Worm (Caenorhabditis elegans) whole organism, young adult: ENCODE measurements around the gene set-20.

Experiments used
- B0019.2 ChIP-seq: fragments of 200-800 bp; sonication (Bioruptor generic); conservative IDR thresholded peaks from 2 replicates; pipeline ENCODE4 v1.3.6; 2022; ENCODE audit warnings: missing genetic modification reagents, missing genetic modification characterization, missing compliant biosample characterization
- C06A6.2 ChIP-seq: fragments of 200-800 bp; sonication (Bioruptor generic); conservative IDR thresholded peaks from 2 replicates; pipeline ENCODE4 v1.3.6; 2022; ENCODE audit warnings: missing genetic modification characterization, missing compliant biosample characterization
- C17E4.6 ChIP-seq: fragments of 200-800 bp; sonication (Bioruptor generic); IDR thresholded peaks from 2 replicates; pipeline ENCODE4 v1.3.6; 2022; ENCODE audit warnings: missing genetic modification reagents, missing genetic modification characterization, missing compliant biosample characterization
- F39B2.1 ChIP-seq: fragments of 200-800 bp; sonication (Bioruptor generic); IDR thresholded peaks from 2 replicates; pipeline ENCODE4 v1.3.6; 2022; ENCODE audit warnings: missing genetic modification reagents, missing genetic modification characterization, missing compliant biosample characterization
- F57A8.1 ChIP-seq: fragments of 200-800 bp; sonication (Bioruptor generic); optimal IDR thresholded peaks from 2 replicates; lab custom pipeline; 2018; ENCODE audit warnings: mild to moderate bottlenecking, missing genetic modification characterization, moderate library complexity, missing compliant biosample characterization
- K11D2.4 ChIP-seq: fragments of 200-800 bp; sonication (Bioruptor generic); IDR thresholded peaks from 2 replicates; pipeline ENCODE4 v1.3.6; 2022; ENCODE audit warnings: missing genetic modification reagents, missing genetic modification characterization, missing compliant biosample characterization
- Y53F4B.3 ChIP-seq: fragments of 200-800 bp; sonication (Bioruptor generic); IDR thresholded peaks from 2 replicates; pipeline ENCODE4 v1.3.6; 2022; ENCODE audit warnings: missing genetic modification reagents, missing genetic modification characterization, missing compliant biosample characterization
- ZK185.1 ChIP-seq: sonication (generic microtip); optimal IDR thresholded peaks from 2 replicates; lab custom pipeline; 2016; ENCODE audit warnings: mild to moderate bottlenecking, missing genetic modification characterization, missing compliant biosample characterization; ENCODE audit not compliant: poor library complexity, severe bottlenecking
- aptf-3 ChIP-seq: fragments of 200-800 bp; sonication (Bioruptor generic); IDR thresholded peaks from 2 replicates; pipeline ENCODE4 v1.3.6; 2022; ENCODE audit warnings: missing genetic modification characterization, missing compliant biosample characterization
- cebp-1 ChIP-seq, 2 experiments: fragments of 200-800 bp in 1 of 2; sonication (Bioruptor generic) in 1 of 2; sonication (generic microtip) in 1 of 2; IDR thresholded peaks in 1 of 2; optimal IDR thresholded peaks in 1 of 2; 2 replicates each; pipeline versions ENCODE4 v1.3.6 to Lab custom; 2017 to 2022; ENCODE audit warnings: missing compliant biosample characterization in 2 of 2, missing genetic modification characterization in 2 of 2, mild to moderate bottlenecking in 1 of 2, missing genetic modification reagents in 1 of 2, moderate library complexity in 1 of 2
- ceh-100 ChIP-seq: fragments of 200-800 bp; sonication (Bioruptor generic); IDR thresholded peaks from 2 replicates; pipeline ENCODE4 v1.3.6; 2022; ENCODE audit warnings: missing genetic modification reagents, missing genetic modification characterization, missing compliant biosample characterization
- ceh-58 ChIP-seq: fragments of 200-800 bp; sonication (Bioruptor generic); IDR thresholded peaks from 2 replicates; pipeline ENCODE4 v1.3.6; 2022; ENCODE audit warnings: missing genetic modification characterization, missing compliant biosample characterization
- dpff-1 ChIP-seq: sonication (generic microtip); optimal IDR thresholded peaks from 2 replicates; lab custom pipeline; 2017; ENCODE audit warnings: mild to moderate bottlenecking, missing genetic modification characterization, missing compliant biosample characterization
- ekl-4 ChIP-seq: fragments of 200-800 bp; sonication (Bioruptor generic); IDR thresholded peaks from 2 replicates; pipeline ENCODE4 v1.3.6; 2022; ENCODE audit warnings: missing genetic modification reagents, missing genetic modification characterization, missing compliant biosample characterization
- hlh-26 ChIP-seq: fragments of 200-800 bp; sonication (Bioruptor generic); conservative IDR thresholded peaks from 2 replicates; pipeline ENCODE4 v1.3.6; 2022; ENCODE audit warnings: missing genetic modification reagents, missing genetic modification characterization, missing compliant biosample characterization
- lag-1 ChIP-seq: fragments of 200-800 bp; sonication (Bioruptor generic); IDR thresholded peaks from 2 replicates; pipeline ENCODE4 v1.3.6; 2022; ENCODE audit warnings: missing genetic modification reagents, missing genetic modification characterization, missing compliant biosample characterization
- lsy-27 ChIP-seq: sonication (generic microtip); optimal IDR thresholded peaks from 2 replicates; lab custom pipeline; 2017; ENCODE audit warnings: missing genetic modification characterization, mild to moderate bottlenecking, missing compliant biosample characterization, antibody characterized with exemption, missing genotype, borderline replicate concordance; ENCODE audit not compliant: insufficient read depth
- madf-6 ChIP-seq: fragments of 200-800 bp; sonication (Bioruptor generic); IDR thresholded peaks from 2 replicates; pipeline ENCODE4 v1.3.6; 2022; ENCODE audit warnings: missing genetic modification reagents, missing genetic modification characterization, missing compliant biosample characterization
- madf-8 ChIP-seq: fragments of 200-800 bp; sonication (Bioruptor generic); conservative IDR thresholded peaks from 2 replicates; pipeline ENCODE4 v1.3.6; 2022; ENCODE audit warnings: missing genetic modification reagents, missing genetic modification characterization, missing compliant biosample characterization
- nfya-1 ChIP-seq: sonication (generic microtip); optimal IDR thresholded peaks from 2 replicates; lab custom pipeline; 2017; ENCODE audit warnings: antibody characterized with exemption, missing compliant biosample characterization, missing genetic modification characterization, borderline replicate concordance; ENCODE audit not compliant: insufficient read depth
- nhr-120 ChIP-seq: fragments of 200-800 bp; sonication (Bioruptor generic); IDR thresholded peaks from 2 replicates; pipeline ENCODE4 v1.3.6; 2022; ENCODE audit warnings: missing genetic modification characterization, missing compliant biosample characterization
- rcor-1 ChIP-seq: fragments of 200-800 bp; sonication (Bioruptor generic); IDR thresholded peaks from 2 replicates; pipeline ENCODE4 v1.3.6; 2022; ENCODE audit warnings: missing genetic modification reagents, missing genetic modification characterization, missing compliant biosample characterization
- somi-1 ChIP-seq: fragments of 200-800 bp; sonication (Bioruptor generic); optimal IDR thresholded peaks from 2 replicates; lab custom pipeline; 2018; ENCODE audit warnings: mild to moderate bottlenecking, missing genetic modification characterization, missing compliant biosample characterization
- tbx-9 ChIP-seq: sonication (generic microtip); optimal IDR thresholded peaks from 2 replicates; lab custom pipeline; 2016; ENCODE audit warnings: borderline replicate concordance, missing genetic modification characterization, inconsistent platforms, missing compliant biosample characterization
- ztf-25 ChIP-seq: fragments of 200-800 bp; sonication (Bioruptor generic); IDR thresholded peaks from 2 replicates; pipeline ENCODE4 v1.3.6; 2022; ENCODE audit warnings: missing genetic modification reagents, missing genetic modification characterization, missing compliant biosample characterization
- ztf-26 ChIP-seq: sonication (generic microtip); optimal IDR thresholded peaks from 2 replicates; lab custom pipeline; 2017; ENCODE audit warnings: missing genetic modification characterization, missing compliant biosample characterization
- ztf-6 ChIP-seq: fragments of 200-800 bp; sonication (Bioruptor generic); IDR thresholded peaks from 2 replicates; pipeline ENCODE4 v1.3.6; 2022; ENCODE audit warnings: missing genetic modification reagents, missing genetic modification characterization, missing compliant biosample characterization

Gene set-20

ce11 chrX:5644112-5644511 lies 41.8 kb downstream of the set-20 start:
- TF ChIP-seq ztf-6 (GFP tag; lab: Robert Waterston, UW) (no peak), tbx-9 (tag; lab: Kevin White, UChicago) (no peak)
- TF ChIP-seq, all 124 proteins: peak for 0

DNA sequence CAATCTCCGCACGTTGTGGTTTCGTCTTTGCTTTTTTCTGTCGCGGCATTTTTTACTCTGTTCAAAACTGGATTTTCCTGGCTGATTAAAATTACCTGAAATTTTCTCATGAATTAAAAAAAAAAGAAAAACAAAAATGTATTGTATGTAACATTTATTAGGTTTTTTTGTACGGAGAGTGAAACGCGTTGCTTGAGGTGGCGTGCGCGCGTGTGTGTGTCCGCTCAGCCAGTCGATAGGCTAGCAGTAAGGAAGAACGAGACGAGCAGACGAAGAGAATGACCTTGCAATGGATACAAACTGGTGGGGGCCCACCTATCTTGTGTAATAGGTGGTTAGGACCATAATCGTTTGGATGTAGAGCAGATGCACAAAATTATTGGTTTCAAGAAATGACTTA lies 44.6 kb downstream of the set-20 start, which contains the start of gene T22B7.4:
TSS of gene T22B7.4 (minus strand) at position 101 of the 400 bp plus-strand sequence.
- TF ChIP-seq ZK185.1 (tag; lab: Kevin White, UChicago) = no peak
- no peak for TF ChIP-seq F39B2.1 (GFP tag; lab: Robert Waterston, UW)
- TF ChIP-seq F57A8.1 (GFP tag; lab: Kevin White, UChicago) = no peak
- TF ChIP-seq dpff-1 (tag; lab: Kevin White, UChicago) = no peak
- TF ChIP-seq hlh-26 = no peak
- TF ChIP-seq nhr-120 = no peak
- no peak for TF ChIP-seq ceh-58 (GFP tag; lab: Robert Waterston, UW)
- no peak for TF ChIP-seq C06A6.2 (GFP tag; lab: Robert Waterston, UW)
- no peak for TF ChIP-seq aptf-3 (GFP tag; lab: Robert Waterston, UW)
- TF ChIP-seq Y53F4B.3 (GFP tag; lab: Robert Waterston, UW) = no peak
- no peak for TF ChIP-seq madf-6 (GFP tag; lab: Robert Waterston, UW)
- no peak for TF ChIP-seq lsy-27 (tag; lab: Kevin White, UChicago)
- TF ChIP-seq K11D2.4 (GFP tag; lab: Robert Waterston, UW) = no peak
- no peak for TF ChIP-seq ztf-25 (GFP tag; lab: Robert Waterston, UW)

ce11 chrX:5639562-5639961 lies 46.4 kb downstream of the set-20 start:
- no peak for TF ChIP-seq B0019.2 (GFP tag; lab: Robert Waterston, UW)
- TF ChIP-seq C17E4.6 (GFP tag; lab: Robert Waterston, UW) = no peak
- TF ChIP-seq lag-1 (GFP tag; lab: Robert Waterston, UW) = no peak

ce11 chrX:5631626-5632025 lies 54.3 kb downstream of the set-20 start, which contains the start of gene T22B7.8:
TSS of gene T22B7.8 (plus strand) at chrX:5631926.
- no peak for TF ChIP-seq ceh-100 (GFP tag; lab: Robert Waterston, UW)
- no peak for TF ChIP-seq F57A8.1 (GFP tag; lab: Kevin White, UChicago)
- no peak for TF ChIP-seq madf-8 (GFP tag; lab: Robert Waterston, UW)
- no peak for TF ChIP-seq madf-6 (GFP tag; lab: Robert Waterston, UW)
- TF ChIP-seq rcor-1 (GFP tag; lab: Robert Waterston, UW) = no peak
- no peak for TF ChIP-seq somi-1 (GFP tag; lab: Kevin White, UChicago)
- no peak for TF ChIP-seq cebp-1 (GFP tag; IDR thresholded peaks at IDR 0.05; lab: Robert Waterston, UW)
- no peak for TF ChIP-seq cebp-1 (tag; optimal IDR thresholded peaks at IDR 0.05; lab: Kevin White, UChicago)
- no peak for TF ChIP-seq nfya-1

DNA sequence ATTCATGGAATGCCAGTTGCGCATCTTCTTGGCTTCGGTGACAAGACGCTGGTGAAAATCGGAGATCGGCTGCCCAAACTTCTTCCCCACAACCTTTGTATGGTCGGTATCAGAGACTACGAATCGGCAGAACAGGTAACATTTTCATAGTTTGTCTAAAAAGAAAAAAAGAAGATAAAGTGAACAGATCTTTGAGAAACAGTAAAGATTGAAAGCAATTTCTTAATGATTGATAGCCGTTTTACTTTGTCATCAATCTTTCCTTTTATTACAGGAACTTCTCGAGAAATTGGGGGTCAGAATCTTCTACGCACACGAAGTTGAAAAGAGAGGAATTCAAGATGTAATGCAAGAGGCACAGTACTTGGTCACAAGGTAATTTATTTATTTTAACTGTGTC lies 55.0 kb downstream of the set-20 start:
- peak; percentile 9 for TF ChIP-seq ztf-26 (tag; lab: Kevin White, UChicago)
- no peak for TF ChIP-seq ekl-4
- TF ChIP-seq F57A8.1 (GFP tag; lab: Kevin White, UChicago) = no peak
